Fruit fly (Drosophila melanogaster) whole organism, prepupa: Measurements from ENCODE around the gene Nup358.

Source experiments
- Blimp-1 ChIP-seq: fragments of 200-800 bp; sonication (Bioruptor generic); optimal IDR thresholded peaks from 3 replicates; lab custom pipeline; 2017; ENCODE audit warnings: missing biosample characterization, missing genetic modification characterization, mild to moderate bottlenecking, moderate library complexity, missing genetic modification reagents
- lz ChIP-seq: fragments of 200-800 bp; sonication (Bioruptor generic); optimal IDR thresholded peaks from 3 replicates; lab custom pipeline; 2016; ENCODE audit warnings: missing biosample characterization, missing genetic modification characterization

dm6 chr3R:25303857-25304440 is 54.8 kb downstream of the Nup358 start, which contains the start of gene CG31436:
- TF ChIP-seq Blimp-1 (GFP tag; lab: Kevin White, UChicago) (no peak), lz (GFP tag; lab: Kevin White, UChicago) (no peak)
